Fruit fly (Drosophila melanogaster) whole organism, wandering third instar larva: ENCODE data around the gene wry.

ENCODE experiments used
- CG32264 ChIP-seq: fragments of 200-800 bp; sonication (Bioruptor generic); optimal IDR thresholded peaks from 2 replicates; lab custom pipeline; 2016; ENCODE audit warnings: missing biosample characterization, missing genetic modification characterization
- CG9705 ChIP-seq: fragments of 200-800 bp; sonication (Bioruptor generic); optimal IDR thresholded peaks from 2 replicates; lab custom pipeline; 2018; ENCODE audit warnings: missing biosample characterization, mild to moderate bottlenecking, missing genetic modification characterization
- CrebA ChIP-seq: fragments of 200-800 bp; sonication (Bioruptor generic); optimal IDR thresholded peaks from 2 replicates; lab custom pipeline; 2016; ENCODE audit warnings: missing biosample characterization, mild to moderate bottlenecking, missing genetic modification characterization, borderline replicate concordance
- Dfd ChIP-seq: fragments of >200 bp; optimal IDR thresholded peaks from 2 replicates; lab custom pipeline; 2017; ENCODE audit warnings: missing biosample characterization, missing genetic modification characterization
- Dif ChIP-seq: fragments of 200-275, 200-300 bp; sonication (Bioruptor generic); optimal IDR thresholded peaks from 2 replicates; lab custom pipeline; 2018; ENCODE audit warnings: missing biosample characterization, missing genetic modification characterization; ENCODE audit not compliant: partially characterized antibody
- GATAd ChIP-seq: sonication (Bioruptor generic); optimal IDR thresholded peaks from 2 replicates; lab custom pipeline; 2016; ENCODE audit warnings: missing biosample characterization, missing genetic modification characterization
- Hnf4 ChIP-seq: fragments of 200-800 bp; sonication (Bioruptor generic); optimal IDR thresholded peaks from 2 replicates; lab custom pipeline; 2016; ENCODE audit warnings: missing biosample characterization, mild to moderate bottlenecking, missing genetic modification characterization
- Hr78 ChIP-seq: fragments of >200 bp; optimal IDR thresholded peaks from 2 replicates; lab custom pipeline; 2017; ENCODE audit warnings: missing biosample characterization, missing genetic modification characterization
- Hr83 ChIP-seq: fragments of 200-300 bp; sonication (Bioruptor generic); optimal IDR thresholded peaks from 2 replicates; lab custom pipeline; 2016; ENCODE audit warnings: missing biosample characterization, mild to moderate bottlenecking, missing genetic modification characterization, moderate library complexity; ENCODE audit not compliant: poor library complexity, severe bottlenecking
- Jra ChIP-seq: sonication (Bioruptor generic); optimal IDR thresholded peaks from 2 replicates; lab custom pipeline; 2016; ENCODE audit warnings: missing biosample characterization, missing genetic modification characterization
- Mio ChIP-seq: sonication (Bioruptor generic); optimal IDR thresholded peaks from 2 replicates; lab custom pipeline; 2016; ENCODE audit warnings: missing biosample characterization, missing genetic modification characterization
- Myc ChIP-seq: fragments of >200 bp; optimal IDR thresholded peaks from 2 replicates; lab custom pipeline; 2017
- N ChIP-seq: fragments of >200 bp; optimal IDR thresholded peaks from 2 replicates; lab custom pipeline; 2018; ENCODE audit warnings: missing biosample characterization, missing external identifiers, missing genetic modification characterization
- OdsH ChIP-seq: fragments of 200-800 bp; sonication (Bioruptor generic); optimal IDR thresholded peaks from 2 replicates; lab custom pipeline; 2016; ENCODE audit warnings: missing biosample characterization, mild to moderate bottlenecking, missing genetic modification characterization
- Rel ChIP-seq, 2 experiments: fragments of 200-800 bp; sonication (Bioruptor generic) in 1 of 2; optimal IDR thresholded peaks; 2 replicates in 1 of 2; 3 replicates in 1 of 2; lab custom pipeline; 2016 to 2019; ENCODE audit warnings: mild to moderate bottlenecking in 2 of 2, missing biosample characterization in 2 of 2, missing genetic modification characterization in 2 of 2, moderate library complexity in 1 of 2
- Vsx2 ChIP-seq: fragments of 200-300, 225-300 bp; sonication (Bioruptor generic); optimal IDR thresholded peaks from 2 replicates; lab custom pipeline; 2018; ENCODE audit warnings: missing biosample characterization, missing genetic modification characterization; ENCODE audit not compliant: partially characterized antibody
- br ChIP-seq: fragments of 200-800 bp; sonication (Bioruptor generic); optimal IDR thresholded peaks from 2 replicates; lab custom pipeline; 2016; ENCODE audit warnings: missing biosample characterization, missing genetic modification characterization
- brk ChIP-seq: fragments of 200-800 bp; sonication (Bioruptor generic); optimal IDR thresholded peaks from 2 replicates; lab custom pipeline; 2016; ENCODE audit warnings: missing biosample characterization, mild to moderate bottlenecking, missing genetic modification characterization
- dl ChIP-seq, 2 experiments: fragments of 175-275, 200-275 bp in 1 of 2; fragments of 200-275 bp in 1 of 2; sonication (Bioruptor generic); optimal IDR thresholded peaks; lab custom pipeline; 2018; ENCODE audit warnings: mild to moderate bottlenecking in 2 of 2, missing biosample characterization in 2 of 2, missing genetic modification characterization in 2 of 2, moderate library complexity in 2 of 2; ENCODE audit not compliant: partially characterized antibody in 2 of 2, insufficient read depth in 1 of 2
- dmrt93B ChIP-seq: fragments of 200-800 bp; sonication (Bioruptor generic); optimal IDR thresholded peaks from 2 replicates; lab custom pipeline; 2018; ENCODE audit warnings: missing biosample characterization, mild to moderate bottlenecking, missing genetic modification characterization
- dsf ChIP-seq: sonication (Bioruptor generic); optimal IDR thresholded peaks from 2 replicates; lab custom pipeline; 2016; ENCODE audit warnings: missing biosample characterization, missing genetic modification characterization, borderline replicate concordance
- ey ChIP-seq: fragments of 200-800 bp; sonication (Bioruptor generic); optimal IDR thresholded peaks from 2 replicates; lab custom pipeline; 2016; ENCODE audit warnings: missing biosample characterization, missing genetic modification characterization
- foxo ChIP-seq, 2 experiments: fragments of 200-800 bp; sonication (Bioruptor generic); optimal IDR thresholded peaks; 2 replicates in 1 of 2; 3 replicates in 1 of 2; lab custom pipeline; 2016 to 2017; ENCODE audit warnings: missing biosample characterization in 2 of 2, missing genetic modification characterization in 2 of 2
- fru ChIP-seq: fragments of 200-800 bp; sonication (Bioruptor generic); optimal IDR thresholded peaks from 3 replicates; lab custom pipeline; 2016; ENCODE audit warnings: missing biosample characterization, mild to moderate bottlenecking, missing genetic modification characterization
- h ChIP-seq: fragments of 200-800 bp; sonication (Bioruptor generic); optimal IDR thresholded peaks from 3 replicates; lab custom pipeline; 2016; ENCODE audit warnings: missing biosample characterization, mild to moderate bottlenecking, missing genetic modification characterization
- jim ChIP-seq: fragments of 175-275, 200-325 bp; sonication (Bioruptor generic); optimal IDR thresholded peaks from 2 replicates; lab custom pipeline; 2016; ENCODE audit warnings: missing biosample characterization, mild to moderate bottlenecking, missing genetic modification characterization
- pan ChIP-seq: fragments of >200 bp; optimal IDR thresholded peaks from 2 replicates; lab custom pipeline; 2017
- rgr ChIP-seq: fragments of 200-800 bp; sonication (Bioruptor generic); optimal IDR thresholded peaks from 3 replicates; lab custom pipeline; 2016; ENCODE audit warnings: missing biosample characterization, mild to moderate bottlenecking, missing genetic modification characterization
- sage ChIP-seq: fragments of 200-800 bp; sonication (Bioruptor generic); optimal IDR thresholded peaks from 2 replicates; lab custom pipeline; 2016; ENCODE audit warnings: missing biosample characterization, mild to moderate bottlenecking, missing genetic modification characterization
- sv ChIP-seq: fragments of 200-800 bp; sonication (Bioruptor generic); optimal IDR thresholded peaks from 3 replicates; lab custom pipeline; 2016; ENCODE audit warnings: missing biosample characterization, missing genetic modification characterization
- tai ChIP-seq: sonication (Bioruptor generic); optimal IDR thresholded peaks from 2 replicates; lab custom pipeline; 2016; ENCODE audit warnings: missing biosample characterization, missing genetic modification characterization
- woc ChIP-seq: sonication (Bioruptor generic); optimal IDR thresholded peaks from 2 replicates; lab custom pipeline; 2016; ENCODE audit warnings: missing biosample characterization, mild to moderate bottlenecking, missing genetic modification characterization

Gene wry

DNA sequence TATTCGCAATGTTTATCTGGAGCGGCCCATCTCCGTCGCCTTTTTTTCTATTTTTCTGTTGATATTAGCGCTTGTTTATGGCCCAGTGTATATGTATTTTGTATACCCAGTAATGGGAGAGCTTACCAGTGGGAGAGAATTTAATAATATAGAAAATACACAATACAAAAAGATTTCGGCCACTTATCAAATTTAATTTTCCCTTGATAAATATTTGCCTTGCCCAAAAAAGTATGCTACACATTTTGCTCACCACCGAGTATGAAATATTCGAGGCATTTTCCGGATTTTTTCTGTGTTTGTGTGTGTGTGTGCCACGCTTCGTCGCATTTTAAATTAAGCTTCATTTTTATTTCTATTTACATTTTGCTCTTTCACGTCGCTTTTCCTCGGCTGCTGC lies 2.7 kb downstream of the wry start:
- TF ChIP-seq Mio (GFP tag; lab: Kevin White, UChicago) = no peak
- no peak for TF ChIP-seq tai (GFP tag; lab: Kevin White, UChicago)
- TF ChIP-seq GATAd = no peak
- no peak for TF ChIP-seq Rel (GFP tag; optimal IDR thresholded peaks at IDR 0.05; lab: Kevin White, UChicago)
- TF ChIP-seq Rel (tag; optimal IDR thresholded peaks at IDR 0.05; lab: Kevin White, UChicago) = no peak
- TF ChIP-seq Hnf4 (GFP tag; lab: Kevin White, UChicago) = no peak
- TF ChIP-seq sage (GFP tag; lab: Kevin White, UChicago) = no peak
- no peak for TF ChIP-seq Myc (lab: Kevin White, UChicago)
- no peak for TF ChIP-seq jim (GFP tag; lab: Kevin White, UChicago)
- no peak for TF ChIP-seq pan (lab: Kevin White, UChicago)
- no peak for TF ChIP-seq Hr83 (GFP tag; lab: Kevin White, UChicago)
- no peak for TF ChIP-seq foxo (GFP tag; optimal IDR thresholded peaks at IDR 0.05; lab: Kevin White, UChicago)
- no peak for TF ChIP-seq h
- TF ChIP-seq Dif (GFP tag; lab: Kevin White, UChicago) = no peak
- no peak for TF ChIP-seq ey (GFP tag; lab: Kevin White, UChicago)
- TF ChIP-seq woc (GFP tag; lab: Kevin White, UChicago) = no peak

DNA sequence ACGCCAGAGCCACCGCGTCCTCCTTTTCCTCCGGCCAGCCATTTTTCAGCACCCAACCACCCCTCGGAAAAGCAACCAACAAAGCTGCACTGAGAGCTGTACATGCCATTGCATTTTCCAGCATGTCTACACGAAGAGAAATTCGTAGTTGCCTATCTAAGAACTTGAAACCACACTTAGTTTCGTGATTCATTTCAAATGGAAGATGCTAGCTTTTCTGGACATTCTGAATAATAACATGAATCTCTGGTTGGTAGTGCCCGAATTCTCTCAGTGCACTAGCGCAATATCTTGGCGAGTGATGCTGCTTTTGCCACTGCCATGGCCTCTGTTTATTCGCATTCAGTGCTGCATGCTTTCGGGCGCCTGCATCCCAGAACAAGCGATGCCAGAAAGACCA lies 25.7 kb downstream of the wry start:
- TF ChIP-seq fru (GFP tag; lab: Kevin White, UChicago) (peak; percentile 20), CG9705 (GFP tag; lab: Kevin White, UChicago) (no peak)

DNA sequence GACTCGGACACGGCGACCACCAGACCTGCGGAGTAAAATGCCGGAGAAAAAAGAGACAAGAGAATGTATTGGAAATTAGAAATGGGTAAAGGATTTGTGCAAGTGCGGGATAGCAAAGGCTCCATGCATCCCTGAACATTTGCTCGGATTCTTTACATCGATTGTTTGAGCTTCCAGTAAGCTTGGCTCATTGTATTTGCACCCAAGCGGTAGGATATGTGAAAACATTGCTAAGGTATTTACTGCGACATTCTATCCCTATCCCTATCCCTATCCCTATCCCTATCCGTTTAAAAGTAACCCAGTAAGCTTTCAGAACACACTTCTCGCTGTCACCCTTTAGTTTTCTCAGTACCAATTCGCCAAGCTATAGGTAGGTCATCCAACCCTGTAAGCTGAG lies 33.2 kb downstream of the wry start, which contains the start of gene CG7295:
Gene CG7295 (plus strand): TSS at position 301 of the 400 bp plus-strand sequence.
- no peak for TF ChIP-seq rgr (GFP tag; lab: Kevin White, UChicago)
- TF ChIP-seq sage (GFP tag; lab: Kevin White, UChicago) = no peak
- no peak for TF ChIP-seq Hr78
- TF ChIP-seq Dfd (GFP tag; lab: Kevin White, UChicago) = no peak
- no peak for TF ChIP-seq N (GFP tag; lab: Kevin White, UChicago)
- no peak for TF ChIP-seq CG32264
- no peak for TF ChIP-seq sv (GFP tag; lab: Kevin White, UChicago)
- TF ChIP-seq OdsH = no peak
- no peak for TF ChIP-seq Rel (GFP tag; optimal IDR thresholded peaks at IDR 0.05; lab: Kevin White, UChicago)
- TF ChIP-seq Rel (tag; optimal IDR thresholded peaks at IDR 0.05; lab: Kevin White, UChicago) = no peak
- TF ChIP-seq foxo (GFP tag; optimal IDR thresholded peaks at IDR 0.05; lab: Kevin White, UChicago) = no peak
- TF ChIP-seq jim (GFP tag; lab: Kevin White, UChicago) = no peak
- no peak for TF ChIP-seq fru (GFP tag; lab: Kevin White, UChicago)
- TF ChIP-seq Myc (lab: Kevin White, UChicago) = no peak
- TF ChIP-seq CrebA (GFP tag; lab: Kevin White, UChicago) = no peak
- TF ChIP-seq GATAd = no peak
- no peak for TF ChIP-seq ey (GFP tag; lab: Kevin White, UChicago)
- TF ChIP-seq woc (GFP tag; lab: Kevin White, UChicago) = no peak

DNA sequence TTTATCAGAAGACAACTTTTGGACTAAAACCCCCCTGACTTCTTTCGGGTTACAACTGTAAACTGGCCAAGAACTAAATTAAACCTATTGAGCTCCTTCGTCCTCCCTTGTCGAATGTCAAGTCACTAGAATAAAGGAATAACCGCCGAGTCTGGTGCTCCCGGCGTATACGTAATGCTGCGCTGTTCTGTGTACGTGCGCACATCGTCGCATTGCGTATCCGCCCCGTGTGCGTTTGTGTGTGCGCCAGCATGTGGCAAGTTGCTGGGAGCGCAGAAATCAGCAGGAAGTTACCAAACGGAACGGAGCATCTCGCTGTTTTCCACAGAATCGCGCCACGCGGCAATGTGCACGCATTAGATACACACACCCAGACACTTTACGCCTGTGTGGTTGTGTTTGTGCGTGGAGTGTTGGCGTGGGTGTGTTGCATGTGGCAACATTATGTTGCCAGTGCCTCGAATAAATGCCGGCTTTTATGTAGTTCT lies 37.3 kb downstream of the wry start:
- no peak for TF ChIP-seq tai (GFP tag; lab: Kevin White, UChicago)
- no peak for TF ChIP-seq Vsx2 (GFP tag; lab: Kevin White, UChicago)
- TF ChIP-seq br (GFP tag; lab: Kevin White, UChicago) = no peak
- no peak for TF ChIP-seq foxo (GFP tag; optimal IDR thresholded peaks at IDR 0.05; lab: Kevin White, UChicago)
- TF ChIP-seq Jra (GFP tag; lab: Kevin White, UChicago) = no peak
- no peak for TF ChIP-seq Myc (lab: Kevin White, UChicago)
- TF ChIP-seq dl (GFP tag; optimal IDR thresholded peaks at IDR 0.05; lab: Kevin White, UChicago; ENCODE audit: insufficient read depth in 1 of 2, partially characterized antibody in 2 of 2) = no peak
- TF ChIP-seq dsf = no peak
- TF ChIP-seq sage (GFP tag; lab: Kevin White, UChicago) = no peak
- TF ChIP-seq woc (GFP tag; lab: Kevin White, UChicago) = no peak
- no peak for TF ChIP-seq Hr83 (GFP tag; lab: Kevin White, UChicago)
- TF ChIP-seq brk = no peak
- TF ChIP-seq CrebA (GFP tag; lab: Kevin White, UChicago) = no peak
- no peak for TF ChIP-seq dmrt93B
- TF ChIP-seq rgr (GFP tag; lab: Kevin White, UChicago) = no peak
- TF ChIP-seq Mio (GFP tag; lab: Kevin White, UChicago) = no peak
